Worm (Caenorhabditis elegans) whole organism, L3 larva: ENCODE results near the gene srbc-70.
A peak's percentile ranks its signal among the peaks of the same experiment; 100 is the strongest.

Source experiments
- R02D3.7 ChIP-seq: fragments of 150-350 bp; optimal IDR thresholded peaks from 2 replicates; lab custom pipeline; 2014; ENCODE audit warnings: missing biosample characterization, missing genetic modification characterization
- ZK546.5 ChIP-seq: sonication (generic microtip); optimal IDR thresholded peaks from 2 replicates; lab custom pipeline; 2017; ENCODE audit warnings: missing biosample characterization, missing genetic modification characterization
- ceh-16 ChIP-seq: sonication (generic microtip); optimal IDR thresholded peaks from 2 replicates; lab custom pipeline; 2017; ENCODE audit warnings: missing biosample characterization, missing genetic modification characterization
- ceh-28 ChIP-seq: fragments of 150-350 bp; optimal IDR thresholded peaks from 2 replicates; lab custom pipeline; 2014; ENCODE audit warnings: missing biosample characterization, missing genetic modification reagents, missing genetic modification characterization
- ceh-82 ChIP-seq: fragments of 150-350 bp; optimal IDR thresholded peaks from 2 replicates; lab custom pipeline; 2014; ENCODE audit warnings: missing biosample characterization, missing genetic modification characterization
- ceh-9 ChIP-seq: sonication (generic microtip); optimal IDR thresholded peaks from 2 replicates; lab custom pipeline; 2018; ENCODE audit warnings: missing biosample characterization, missing genetic modification characterization
- daf-12 ChIP-seq: fragments of 150-350 bp; optimal IDR thresholded peaks from 2 replicates; lab custom pipeline; 2014; ENCODE audit warnings: missing biosample characterization, missing genetic modification reagents, missing genetic modification characterization
- egl-27 ChIP-seq: sonication (generic microtip); optimal IDR thresholded peaks from 4 replicates; lab custom pipeline; 2017; ENCODE audit warnings: missing biosample characterization, missing genetic modification reagents, missing genetic modification characterization
- elt-1 ChIP-seq: fragments of 150-350 bp; optimal IDR thresholded peaks from 2 replicates; lab custom pipeline; 2014; ENCODE audit warnings: missing biosample characterization, missing genetic modification characterization
- elt-2 ChIP-seq: sonication (generic microtip); optimal IDR thresholded peaks from 2 replicates; lab custom pipeline; 2016; ENCODE audit warnings: missing genetic modification reagents, mild to moderate bottlenecking, missing genetic modification characterization, missing compliant biosample characterization
- fkh-10 ChIP-seq: sonication (generic microtip); optimal IDR thresholded peaks from 2 replicates; lab custom pipeline; 2017; ENCODE audit warnings: missing biosample characterization, missing genetic modification reagents, missing genetic modification characterization
- fos-1 ChIP-seq: fragments of 150-350 bp; optimal IDR thresholded peaks from 2 replicates; lab custom pipeline; 2014; ENCODE audit warnings: missing biosample characterization, missing genetic modification characterization
- hmg-11 ChIP-seq: sonication (generic microtip); optimal IDR thresholded peaks from 2 replicates; lab custom pipeline; 2016; ENCODE audit warnings: missing genetic modification characterization, missing compliant biosample characterization
- jun-1 ChIP-seq: fragments of 150-350 bp; optimal IDR thresholded peaks from 2 replicates; lab custom pipeline; 2014; ENCODE audit warnings: missing biosample characterization, missing genetic modification reagents, missing genetic modification characterization
- lin-15B ChIP-seq: fragments of 150-350 bp; optimal IDR thresholded peaks from 2 replicates; lab custom pipeline; 2014; ENCODE audit warnings: missing biosample characterization, missing genetic modification characterization
- lin-39 ChIP-seq: fragments of 150-350 bp; optimal IDR thresholded peaks from 2 replicates; lab custom pipeline; 2018; ENCODE audit warnings: missing biosample characterization, missing genetic modification reagents, missing genetic modification characterization
- lsy-12 ChIP-seq: sonication (generic microtip); optimal IDR thresholded peaks from 2 replicates; lab custom pipeline; 2016; ENCODE audit warnings: mild to moderate bottlenecking, missing genetic modification characterization, missing compliant biosample characterization
- mdl-1 ChIP-seq: fragments of 150-350 bp; optimal IDR thresholded peaks from 2 replicates; lab custom pipeline; 2014; ENCODE audit warnings: missing biosample characterization, missing genetic modification characterization
- mml-1 ChIP-seq: fragments of 150-350 bp; sonication (generic microtip); optimal IDR thresholded peaks from 3 replicates; lab custom pipeline; 2014; ENCODE audit warnings: missing biosample characterization, missing genetic modification characterization
- nhr-12 ChIP-seq: fragments of 150-350 bp; optimal IDR thresholded peaks from 2 replicates; lab custom pipeline; 2014; ENCODE audit warnings: missing biosample characterization, missing genetic modification characterization
- nhr-23 ChIP-seq: fragments of 150-350 bp; optimal IDR thresholded peaks from 2 replicates; lab custom pipeline; 2014; ENCODE audit warnings: missing biosample characterization, missing genetic modification reagents, missing genetic modification characterization
- nhr-237 ChIP-seq: fragments of 150-350 bp; optimal IDR thresholded peaks from 2 replicates; lab custom pipeline; 2014; ENCODE audit warnings: missing biosample characterization, missing genetic modification characterization
- nhr-28 ChIP-seq: fragments of 150-350 bp; optimal IDR thresholded peaks from 2 replicates; lab custom pipeline; 2014; ENCODE audit warnings: missing biosample characterization, missing genetic modification characterization
- nhr-43 ChIP-seq: sonication (generic microtip); optimal IDR thresholded peaks from 2 replicates; lab custom pipeline; 2016; ENCODE audit warnings: mild to moderate bottlenecking, missing genetic modification characterization, missing compliant biosample characterization; ENCODE audit not compliant: poor library complexity, severe bottlenecking
- nhr-67 ChIP-seq: fragments of 150-350 bp; optimal IDR thresholded peaks from 2 replicates; lab custom pipeline; 2014; ENCODE audit warnings: missing biosample characterization, missing genetic modification characterization
- nhr-76 ChIP-seq: fragments of 150-350 bp; sonication (generic microtip); optimal IDR thresholded peaks from 5 replicates; lab custom pipeline; 2014; ENCODE audit warnings: missing biosample characterization, missing genetic modification characterization
- nhr-77 ChIP-seq: fragments of 150-350 bp; optimal IDR thresholded peaks from 2 replicates; lab custom pipeline; 2014; ENCODE audit warnings: missing biosample characterization, missing genetic modification characterization
- pha-4 ChIP-seq: fragments of 150-350 bp; optimal IDR thresholded peaks from 2 replicates; lab custom pipeline; 2014; ENCODE audit warnings: missing biosample characterization, missing genetic modification reagents, missing genetic modification characterization
- pqm-1 ChIP-seq: fragments of 150-350 bp; optimal IDR thresholded peaks from 2 replicates; lab custom pipeline; 2017; ENCODE audit warnings: missing biosample characterization, missing genetic modification characterization, inconsistent platforms
- skn-1 ChIP-seq: fragments of 150-350 bp; optimal IDR thresholded peaks from 2 replicates; lab custom pipeline; 2014; ENCODE audit warnings: missing biosample characterization, missing genetic modification characterization
- snpc-4 ChIP-seq: fragments of 150-350 bp; optimal IDR thresholded peaks from 2 replicates; lab custom pipeline; 2014; ENCODE audit warnings: missing biosample characterization, missing genetic modification characterization
- tbx-2 ChIP-seq: sonication (generic microtip); optimal IDR thresholded peaks from 2 replicates; lab custom pipeline; 2016; ENCODE audit warnings: mild to moderate bottlenecking, missing genetic modification characterization, missing compliant biosample characterization
- unc-39 ChIP-seq: sonication (generic microtip); optimal IDR thresholded peaks from 4 replicates; lab custom pipeline; 2017; ENCODE audit warnings: missing biosample characterization, missing genetic modification characterization
- unc-62 ChIP-seq: fragments of 150-350 bp; sonication (generic microtip); optimal IDR thresholded peaks from 4 replicates; lab custom pipeline; 2014; ENCODE audit warnings: missing biosample characterization, missing genetic modification reagents, missing genetic modification characterization
- ztf-11 ChIP-seq: fragments of 150-350 bp; optimal IDR thresholded peaks from 2 replicates; lab custom pipeline; 2014; ENCODE audit warnings: missing biosample characterization, missing genetic modification characterization
- ztf-4 ChIP-seq: fragments of 150-350 bp; optimal IDR thresholded peaks from 2 replicates; lab custom pipeline; 2014; ENCODE audit warnings: missing biosample characterization, missing genetic modification characterization

The srbc-70 gene

ce11 chrIV:4265951-4266350 lies 38.1 kb upstream of the srbc-70 start:
- TF ChIP-seq mml-1 (tag; lab: Kevin White, UChicago) (no peak), skn-1 (no peak), ztf-4 (tag; lab: Kevin White, UChicago) (no peak), nhr-28 (no peak), tbx-2 (no peak), ceh-9 (tag; lab: Kevin White, UChicago) (no peak), nhr-43 (no peak), nhr-77 (no peak), nhr-237 (tag; lab: Kevin White, UChicago) (no peak), lsy-12 (tag; lab: Kevin White, UChicago) (no peak), hmg-11 (tag; lab: Kevin White, UChicago) (no peak), elt-1 (tag; lab: Kevin White, UChicago) (no peak), egl-27 (tag; lab: Kevin White, UChicago) (no peak), ZK546.5 (tag; lab: Kevin White, UChicago) (no peak), lin-15B (tag; lab: Kevin White, UChicago) (no peak), fkh-10 (no peak), nhr-12 (no peak), snpc-4 (tag; lab: Kevin White, UChicago) (no peak)

- TF ChIP-seq unc-62 (no peak), nhr-76 (no peak), nhr-77 (no peak), mdl-1 (tag; lab: Kevin White, UChicago) (no peak), lin-39 (tag; lab: Kevin White, UChicago) (no peak), fos-1 (tag; lab: Kevin White, UChicago) (no peak), nhr-23 (no peak), pha-4 (tag; lab: Kevin White, UChicago) (no peak), ceh-9 (tag; lab: Kevin White, UChicago) (no peak), egl-27 (tag; lab: Kevin White, UChicago) (no peak), fkh-10 (no peak), ztf-11 (no peak), nhr-67 (tag; lab: Kevin White, UChicago) (no peak), R02D3.7 (tag; lab: Kevin White, UChicago) (no peak)
- TF ChIP-seq, all 47 proteins: peak for 0
These were observed 37.4 kb upstream of the srbc-70 start, which contains the start of gene F36A4.5 for ce11 chrIV:4265224-4265623. Gene F36A4.5 (plus strand): TSS chrIV:4265524.

- TF ChIP-seq ceh-9 (tag; lab: Kevin White, UChicago): no peak
- no peak for TF ChIP-seq pqm-1
- no peak for TF ChIP-seq ceh-16 (tag; lab: Kevin White, UChicago)
- TF ChIP-seq egl-27 (tag; lab: Kevin White, UChicago): no peak
- no peak for TF ChIP-seq jun-1 (tag; lab: Kevin White, UChicago)
- TF ChIP-seq ztf-4 (tag; lab: Kevin White, UChicago): no peak
- no peak for TF ChIP-seq tbx-2
- TF ChIP-seq, all 47 proteins: peak for 0
These were observed 36.8 kb upstream of the srbc-70 start for ce11 chrIV:4264649-4265048.

- TF ChIP-seq ceh-82: no peak
- TF ChIP-seq daf-12 (tag; lab: Kevin White, UChicago): no peak
- TF ChIP-seq ceh-28 (tag; lab: Kevin White, UChicago): no peak
- TF ChIP-seq nhr-28: no peak
- no peak for TF ChIP-seq hmg-11 (tag; lab: Kevin White, UChicago)
- TF ChIP-seq tbx-2: no peak
- no peak for TF ChIP-seq unc-39 (tag; lab: Kevin White, UChicago)
These were observed 35.2 kb upstream of the srbc-70 start, which contains the start of gene col-33 for ce11 chrIV:4262993-4263392. Gene col-33 (plus strand): TSS chrIV:4263293.

ce11 chrIV:4259433-4259832 lies 31.6 kb upstream of the srbc-70 start:
- TF ChIP-seq mml-1 (tag; lab: Kevin White, UChicago) (no peak), lsy-12 (tag; lab: Kevin White, UChicago) (no peak), pqm-1 (peak; percentile 12), nhr-12 (no peak), hmg-11 (tag; lab: Kevin White, UChicago) (no peak), jun-1 (tag; lab: Kevin White, UChicago) (peak; percentile 3), elt-2 (tag; lab: Kevin White, UChicago) (peak; percentile 82), nhr-237 (tag; lab: Kevin White, UChicago) (no peak), lin-15B (tag; lab: Kevin White, UChicago) (no peak), ceh-82 (no peak)
